Fruit fly (Drosophila melanogaster): ENCODE results near the gene loqs.

loqs gene

DNA sequence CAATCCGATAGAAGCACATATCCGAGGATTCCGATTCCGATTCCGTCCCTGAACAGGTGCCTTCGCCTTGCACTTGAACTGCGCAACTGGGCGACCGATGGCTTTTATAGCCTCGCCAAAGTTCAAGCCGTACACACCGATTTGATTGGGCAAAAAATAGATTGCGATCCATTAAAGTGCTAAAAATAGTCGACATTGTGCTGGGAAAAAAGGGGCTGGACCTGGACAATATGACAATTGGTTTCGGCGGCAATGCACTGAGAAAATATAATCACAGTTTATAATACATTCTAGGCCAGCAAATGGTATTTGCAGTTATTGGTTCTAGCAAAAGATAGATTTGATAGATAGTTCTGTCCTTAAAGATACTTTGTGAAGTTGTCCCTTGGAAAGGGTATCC, 21.0 kb upstream of the loqs start, which contains the start of gene CG9377:
CG9377 (minus strand) TSS at position 101 of the 400 bp plus-strand sequence.
- TF ChIP-seq CG6163 (GFP tag; IDR thresholded peaks at IDR 0.05), result no peak
- no peak for TF ChIP-seq fd85E (GFP tag; optimal IDR thresholded peaks at IDR 0.05)
- TF ChIP-seq Met (GFP tag; optimal IDR thresholded peaks at IDR 0.05), result no peak
- no peak for TF ChIP-seq CG34406 (GFP tag; optimal IDR thresholded peaks at IDR 0.05)

DNA sequence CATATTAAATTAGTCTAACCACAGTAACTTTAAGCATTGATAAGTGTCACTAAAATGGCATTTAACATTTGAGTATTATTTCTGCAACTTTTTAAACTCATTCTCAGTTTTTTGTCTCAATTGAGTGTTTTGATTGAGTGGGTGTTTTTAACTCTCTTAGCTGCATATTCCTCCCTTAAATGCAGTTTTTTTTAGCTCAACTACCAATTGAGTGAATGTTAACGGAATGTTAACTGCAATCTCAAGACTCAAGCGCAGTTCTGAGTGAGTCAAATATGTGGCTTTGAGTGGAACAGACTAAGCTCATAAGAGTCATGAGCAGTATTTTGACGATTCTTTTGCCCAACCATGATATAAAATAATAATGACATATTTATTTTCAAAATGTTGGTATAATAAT, 19.5 kb upstream of the loqs start:
- TF ChIP-seq Eip75B (GFP tag; optimal IDR thresholded peaks at IDR 0.05) (no peak), dac (GFP tag; optimal IDR thresholded peaks at IDR 0.05) (no peak), CG9139 (GFP tag; optimal IDR thresholded peaks at IDR 0.05) (no peak), CG11294 (GFP tag; IDR thresholded peaks at IDR 0.05) (no peak)

DNA sequence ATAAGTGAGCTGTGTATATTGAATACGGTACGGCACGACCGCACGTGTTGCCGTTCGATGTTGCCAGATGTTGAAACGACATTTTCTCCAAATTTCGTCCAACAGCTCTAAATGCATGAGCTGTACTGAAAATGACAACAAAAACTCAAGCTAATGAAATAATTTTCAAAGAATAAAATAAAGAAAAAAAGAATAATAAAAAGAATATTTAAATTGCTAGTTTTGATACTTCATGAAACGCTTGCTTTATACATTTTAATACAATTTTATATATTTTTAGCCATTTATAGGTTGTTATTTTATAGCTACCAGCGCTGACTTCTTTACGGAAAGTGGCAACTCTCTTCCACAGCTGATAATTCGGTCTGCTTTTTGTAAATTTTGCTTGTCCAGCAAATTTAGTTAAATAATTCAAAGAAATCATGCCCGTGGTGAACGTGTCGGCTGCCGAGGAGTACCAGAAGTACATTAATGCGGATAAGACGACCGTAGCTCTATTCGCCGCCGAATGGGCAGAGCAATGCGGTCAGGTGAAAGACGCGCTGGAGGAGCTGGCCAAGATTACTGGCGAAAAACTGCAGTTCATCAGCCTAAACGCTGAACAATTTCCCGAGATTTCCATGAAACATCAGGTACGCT, 16.2 kb upstream of the loqs start, which contains the start of the genes Nnp-1 and Grx3:
Nnp-1 (minus strand) TSS at position 81 of the 639 bp plus-strand sequence.
Grx3 (plus strand) TSS at position 339 of the 639 bp plus-strand sequence.
- peak; percentile 43 for TF ChIP-seq CG34406 (GFP tag; optimal IDR thresholded peaks at IDR 0.05)
- no peak for TF ChIP-seq dsx (GFP tag; optimal IDR thresholded peaks at IDR 0.05; ENCODE audit: poor library complexity, severe bottlenecking)
- TF ChIP-seq Hr38 (GFP tag; optimal IDR thresholded peaks at IDR 0.05), result no peak
- TF ChIP-seq ss (GFP tag; optimal IDR thresholded peaks at IDR 0.05), result no peak
- TF ChIP-seq pdm3 (GFP tag; optimal IDR thresholded peaks at IDR 0.05), result no peak
- peak; percentile 39 for TF ChIP-seq Smox (GFP tag; optimal IDR thresholded peaks at IDR 0.05)
- TF ChIP-seq lz (GFP tag; optimal IDR thresholded peaks at IDR 0.05), result peak; percentile 48
- TF ChIP-seq dac (GFP tag; optimal IDR thresholded peaks at IDR 0.05), result no peak
- no peak for TF ChIP-seq topi (GFP tag; optimal IDR thresholded peaks at IDR 0.05)
- peak; percentile 22 for TF ChIP-seq CG8319 (GFP tag; optimal IDR thresholded peaks at IDR 0.05)
- peak; percentile 26 for TF ChIP-seq CG11902 (GFP tag; optimal IDR thresholded peaks at IDR 0.05)
- TF ChIP-seq CG11762 (GFP tag; optimal IDR thresholded peaks at IDR 0.05; ENCODE audit: insufficient read depth), result no peak
- peak; percentile 35 for TF ChIP-seq cyc (GFP tag; optimal IDR thresholded peaks at IDR 0.05)
- peak; percentile 27 for TF ChIP-seq CG31627 (GFP tag; optimal IDR thresholded peaks at IDR 0.05)
- no peak for TF ChIP-seq Sox14 (GFP tag; optimal IDR thresholded peaks at IDR 0.05)
- peak; percentile 52 for TF ChIP-seq achi (GFP tag; optimal IDR thresholded peaks at IDR 0.05)
- peak; percentile 32; the same call in 1 of the 3 replicates for TF ChIP-seq eg (GFP tag; IDR thresholded peaks at IDR 0.05)
- no peak for TF ChIP-seq Lpt (GFP tag; optimal IDR thresholded peaks at IDR 0.05)
- peak; percentile 75 for TF ChIP-seq CG1621 (tag; optimal IDR thresholded peaks at IDR 0.05)
- peak; percentile 20 for TF ChIP-seq Ets21C (GFP tag; optimal IDR thresholded peaks at IDR 0.05)
- peak; percentile 20 for TF ChIP-seq Sox15 (GFP tag; optimal IDR thresholded peaks at IDR 0.05)
- peak; percentile 57 for TF ChIP-seq CG10631 (GFP tag; optimal IDR thresholded peaks at IDR 0.05)
- peak; percentile 59 for TF ChIP-seq acj6 (GFP tag; optimal IDR thresholded peaks at IDR 0.05)
- TF ChIP-seq Hr39 (GFP tag; optimal IDR thresholded peaks at IDR 0.05), result peak; percentile 45

DNA sequence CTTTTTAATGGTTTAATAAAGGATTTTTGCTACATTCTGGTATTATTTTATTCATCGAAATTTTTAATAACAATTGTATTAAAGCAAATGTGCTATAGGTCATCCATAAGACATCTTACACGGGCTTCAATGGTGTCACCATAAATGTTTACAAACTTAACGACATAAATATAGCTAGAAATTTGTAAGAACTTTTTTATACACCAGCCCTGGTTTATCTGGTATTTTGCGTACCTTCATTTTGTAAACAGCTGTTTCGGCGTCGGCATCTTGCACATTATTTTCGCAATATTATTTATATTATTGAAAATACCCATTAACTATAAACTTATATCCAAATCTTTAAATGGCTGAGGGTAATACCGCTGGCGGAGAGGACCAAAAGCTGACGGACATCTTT, 15.1 kb upstream of the loqs start, which contains the start of gene Tap42:
Tap42 (plus strand) TSS at position 240 of the 400 bp plus-strand sequence.
- TF ChIP-seq CG6808 (GFP tag; optimal IDR thresholded peaks at IDR 0.05) (no peak), salr (GFP tag; optimal IDR thresholded peaks at IDR 0.05) (no peak), Sox102F (GFP tag; optimal IDR thresholded peaks at IDR 0.05) (no peak), CG11762 (GFP tag; optimal IDR thresholded peaks at IDR 0.05; ENCODE audit: insufficient read depth) (no peak), CG11902 (GFP tag; optimal IDR thresholded peaks at IDR 0.05) (no peak), CG16779 (tag; optimal IDR thresholded peaks at IDR 0.05) (no peak), lz (GFP tag; optimal IDR thresholded peaks at IDR 0.05) (peak; percentile 5), CG4318 (GFP tag; optimal IDR thresholded peaks at IDR 0.05) (no peak), CG11294 (GFP tag; IDR thresholded peaks at IDR 0.05) (no peak), Sox14 (GFP tag; optimal IDR thresholded peaks at IDR 0.05) (no peak), acj6 (GFP tag; optimal IDR thresholded peaks at IDR 0.05) (peak; percentile 24), fkh (GFP tag; optimal IDR thresholded peaks at IDR 0.05) (no peak), dac (GFP tag; optimal IDR thresholded peaks at IDR 0.05) (no peak), Blimp-1 (GFP tag; optimal IDR thresholded peaks at IDR 0.05) (no peak), Ets96B (tag; optimal IDR thresholded peaks at IDR 0.05) (no peak), pdm3 (GFP tag; optimal IDR thresholded peaks at IDR 0.05) (peak; percentile 25), Smox (GFP tag; optimal IDR thresholded peaks at IDR 0.05) (peak; percentile 37), CG1621 (tag; optimal IDR thresholded peaks at IDR 0.05) (no peak), Eip78C (GFP tag) (peak; percentile 79), Gug (GFP tag; IDR thresholded peaks at IDR 0.05) (no peak), Hr4 (GFP tag; optimal IDR thresholded peaks at IDR 0.05) (peak; percentile 25), esn (GFP tag; optimal IDR thresholded peaks at IDR 0.05) (peak; percentile 45), CG6276 (GFP tag; optimal IDR thresholded peaks at IDR 0.05) (no peak), OdsH (GFP tag; optimal IDR thresholded peaks at IDR 0.05) (no peak), Lpt (GFP tag; optimal IDR thresholded peaks at IDR 0.05) (no peak)
